Worm (Caenorhabditis elegans) whole organism, young adult: ENCODE results near the gene mig-5.

Experiments used
- F57C9.4 ChIP-seq: sonication (generic microtip); optimal IDR thresholded peaks from 2 replicates; lab custom pipeline; 2017; ENCODE audit warnings: mild to moderate bottlenecking, missing genetic modification characterization, missing compliant biosample characterization
- attf-5 ChIP-seq: fragments of 200-800 bp; sonication (Bioruptor generic); optimal IDR thresholded peaks from 2 replicates; lab custom pipeline; 2018; ENCODE audit warnings: mild to moderate bottlenecking, missing genetic modification characterization, missing compliant biosample characterization
- fkh-3 ChIP-seq: sonication (generic microtip); optimal IDR thresholded peaks from 2 replicates; lab custom pipeline; 2016; ENCODE audit warnings: mild to moderate bottlenecking, missing genetic modification characterization, missing compliant biosample characterization
- mxl-1 ChIP-seq: sonication (generic microtip); optimal IDR thresholded peaks from 2 replicates; lab custom pipeline; 2016; ENCODE audit warnings: missing genetic modification characterization, missing compliant biosample characterization
- nfya-1 ChIP-seq: sonication (generic microtip); optimal IDR thresholded peaks from 2 replicates; lab custom pipeline; 2017; ENCODE audit warnings: antibody characterized with exemption, missing compliant biosample characterization, missing genetic modification characterization, borderline replicate concordance; ENCODE audit not compliant: insufficient read depth

DNA sequence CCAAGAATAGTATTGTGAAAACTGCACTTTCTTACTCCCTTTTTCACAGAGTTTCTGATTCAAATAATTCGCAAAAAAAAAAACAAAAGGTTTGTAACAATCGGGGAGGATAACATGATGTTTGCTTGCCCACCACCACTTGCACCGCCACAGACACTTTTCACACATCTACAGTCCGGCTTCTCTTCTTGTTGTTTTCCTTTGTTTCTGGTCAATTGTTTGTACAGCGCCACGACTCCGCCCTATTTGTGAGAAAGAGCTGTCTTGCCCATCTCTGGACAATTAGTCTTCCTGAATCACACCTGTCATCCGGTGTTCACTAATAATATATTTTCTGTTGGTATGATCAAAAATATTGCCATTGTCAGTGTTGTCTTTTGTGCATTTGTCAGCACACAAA, 46.2 kb upstream of the mig-5 start, which contains the start of gene M110.9:
- no peak for TF ChIP-seq attf-5
- TF ChIP-seq F57C9.4 = no peak
- TF ChIP-seq nfya-1 (tag; lab: Kevin White, UChicago) = no peak
- TF ChIP-seq fkh-3 = no peak
- no peak for TF ChIP-seq mxl-1 (tag; lab: Kevin White, UChicago)
